Worm (Caenorhabditis elegans): ENCODE measurements around the gene iars-1.

- TF ChIP-seq nhr-25 (tag; optimal IDR thresholded peaks at IDR 0.05), result no peak
- TF ChIP-seq ama-1 (optimal IDR thresholded peaks at IDR 0.05), result no peak
Observed at ce11 chrIV:10421256-10421655, 52.9 kb downstream of the iars-1 start.
